Worm (Caenorhabditis elegans) whole organism, L1 larva: ENCODE measurements around the gene acy-4.

ENCODE experiments used
- ceh-82 ChIP-seq, 3 experiments: fragments of 150-350 bp in 1 of 3; sonication (generic microtip) in 2 of 3; optimal IDR thresholded peaks; 2 replicates each; lab custom pipeline; 2014 to 2017; ENCODE audit warnings: missing biosample characterization in 3 of 3, missing genetic modification characterization in 3 of 3
- ceh-88 ChIP-seq: fragments of 200-800 bp; sonication (Bioruptor generic); IDR thresholded peaks from 2 replicates; pipeline ENCODE4 v1.3.6; 2022; ENCODE audit warnings: missing genetic modification characterization, missing compliant biosample characterization
- elt-2 ChIP-seq: sonication (generic microtip); optimal IDR thresholded peaks from 2 replicates; lab custom pipeline; 2016; ENCODE audit warnings: missing genetic modification characterization, mild to moderate bottlenecking, inconsistent platforms, missing compliant biosample characterization, missing genetic modification reagents
- fos-1 ChIP-seq: fragments of 150-350 bp; optimal IDR thresholded peaks from 2 replicates; lab custom pipeline; 2014; ENCODE audit warnings: missing biosample characterization, missing genetic modification characterization
- jun-1 ChIP-seq: fragments of 150-350 bp; optimal IDR thresholded peaks from 2 replicates; lab custom pipeline; 2014; ENCODE audit warnings: missing biosample characterization, missing genetic modification reagents, missing genetic modification characterization
- lin-13 ChIP-seq: fragments of 150-350 bp; optimal IDR thresholded peaks from 2 replicates; lab custom pipeline; 2014; ENCODE audit warnings: missing biosample characterization, missing genetic modification reagents, missing genetic modification characterization
- nhr-11 ChIP-seq: fragments of 150-350 bp; optimal IDR thresholded peaks from 2 replicates; lab custom pipeline; 2014; ENCODE audit warnings: missing biosample characterization, missing genetic modification characterization
- nhr-77 ChIP-seq: fragments of 150-350 bp; optimal IDR thresholded peaks from 2 replicates; lab custom pipeline; 2014; ENCODE audit warnings: missing biosample characterization, missing genetic modification characterization
- pqm-1 ChIP-seq: sonication (generic microtip); optimal IDR thresholded peaks from 3 replicates; lab custom pipeline; 2017; ENCODE audit warnings: missing biosample characterization, missing genetic modification characterization
- sptf-1 ChIP-seq: fragments of 150-350 bp; optimal IDR thresholded peaks from 2 replicates; lab custom pipeline; 2014; ENCODE audit warnings: missing biosample characterization, missing genetic modification characterization
- ztf-4 ChIP-seq: fragments of 150-350 bp; optimal IDR thresholded peaks from 2 replicates; lab custom pipeline; 2014; ENCODE audit warnings: missing biosample characterization, missing genetic modification characterization

- TF ChIP-seq pqm-1: no peak
- no peak for TF ChIP-seq sptf-1 (tag; lab: Kevin White, UChicago)
- no peak for TF ChIP-seq ztf-4
- no peak for TF ChIP-seq nhr-11 (tag; lab: Kevin White, UChicago)
- no peak for TF ChIP-seq jun-1 (tag; lab: Kevin White, UChicago)
- no peak for TF ChIP-seq nhr-77 (tag; lab: Kevin White, UChicago)
- no peak for TF ChIP-seq elt-2 (tag; lab: Kevin White, UChicago)
- no peak for TF ChIP-seq lin-13
- TF ChIP-seq ceh-82 (tag; optimal IDR thresholded peaks at IDR 0.05; lab: Kevin White, UChicago): no peak
- no peak for TF ChIP-seq fos-1 (tag; lab: Kevin White, UChicago)
- no peak for TF ChIP-seq ceh-88 (GFP tag; lab: Robert Waterston, UW)
These were observed 37.3 kb downstream of the acy-4 start, which contains the start of gene mrpl-48 for ce11 chrV:5593406-5593805.
